In genomic region chrV:20147662-20148245, ce11 we compare ENCODE assay signal across 2 worm cellular contexts.
TF ChIP-seq lines count a peak whose summit lies in the region.

TSS of gene Y113G7A.13 (plus strand) at chrV:20148195.

TF ChIP-seq in whole organism, L1 larva, 84 proteins besides CTCF, POLR2A, EP300 and RAD21 (continued from another document):
- TF ChIP-seq irx-1 (tag; optimal IDR thresholded peaks at IDR 0.05; lab: Kevin White, UChicago) (no peak), lin-13 (GFP tag; optimal IDR thresholded peaks at IDR 0.05; lab: Kevin White, UChicago) (no peak), rnt-1 (tag; optimal IDR thresholded peaks at IDR 0.05; lab: Kevin White, UChicago) (no peak), lsy-2 (tag; optimal IDR thresholded peaks at IDR 0.05; lab: Kevin White, UChicago) (no peak), pqm-1 (tag; optimal IDR thresholded peaks at IDR 0.05; lab: Kevin White, UChicago) (peak; percentile 67), ceh-8 (GFP tag; optimal IDR thresholded peaks at IDR 0.05; lab: Kevin White, UChicago) (no peak), mef-2 (tag; optimal IDR thresholded peaks at IDR 0.05; lab: Kevin White, UChicago) (no peak)

TF ChIP-seq in whole organism, L4 larva, 104 proteins besides CTCF, POLR2A, EP300 and RAD21 (continued from another document):
- TF ChIP-seq lsy-2 (tag; optimal IDR thresholded peaks at IDR 0.05; lab: Kevin White, UChicago), result no peak
- TF ChIP-seq zip-11 (GFP tag; IDR thresholded peaks at IDR 0.05; lab: Robert Waterston, UW), result no peak
- TF ChIP-seq zip-2 (tag; optimal IDR thresholded peaks at IDR 0.05; lab: Kevin White, UChicago), result no peak
- no peak for TF ChIP-seq skn-1 (tag; optimal IDR thresholded peaks at IDR 0.05; lab: Kevin White, UChicago)
- no peak for TF ChIP-seq pha-4 (GFP tag; IDR thresholded peaks at IDR 0.05; lab: Robert Waterston, UW)
- TF ChIP-seq pha-4 (tag; optimal IDR thresholded peaks at IDR 0.05; lab: Kevin White, UChicago), result no peak
- no peak for TF ChIP-seq mxl-2 (GFP tag; conservative IDR thresholded peaks at IDR 0.05; lab: Robert Waterston, UW)
- no peak for TF ChIP-seq daf-19 (GFP tag; conservative IDR thresholded peaks at IDR 0.05; lab: Robert Waterston, UW)
- no peak for TF ChIP-seq nhr-6 (tag; optimal IDR thresholded peaks at IDR 0.05; lab: Kevin White, UChicago)
- TF ChIP-seq hmg-1.1 (GFP tag; IDR thresholded peaks at IDR 0.05; lab: Robert Waterston, UW), result no peak
- no peak for TF ChIP-seq fos-1 (tag; optimal IDR thresholded peaks at IDR 0.05; lab: Kevin White, UChicago)
- no peak for TF ChIP-seq aly-2 (tag; optimal IDR thresholded peaks at IDR 0.05; lab: Kevin White, UChicago)
- TF ChIP-seq lin-15B (tag; optimal IDR thresholded peaks at IDR 0.05; lab: Kevin White, UChicago), result no peak
- peak; percentile 58 for TF ChIP-seq dmd-6 (GFP tag; IDR thresholded peaks at IDR 0.05; lab: Robert Waterston, UW)
- no peak for TF ChIP-seq mep-1 (tag; optimal IDR thresholded peaks at IDR 0.05; lab: Kevin White, UChicago)
- TF ChIP-seq hlh-11 (tag; optimal IDR thresholded peaks at IDR 0.05; lab: Kevin White, UChicago), result peak; percentile 54
- TF ChIP-seq Y5F2A.4 (GFP tag; optimal IDR thresholded peaks at IDR 0.05; lab: Kevin White, UChicago), result no peak
- peak in 1 of 2 experiments; percentile 5 for TF ChIP-seq mdl-1 (tag; optimal IDR thresholded peaks at IDR 0.05; lab: Kevin White, UChicago)
- TF ChIP-seq ama-1 (optimal IDR thresholded peaks at IDR 0.05; lab: Kevin White, UChicago), result no peak
- no peak for TF ChIP-seq ceh-82 (tag; optimal IDR thresholded peaks at IDR 0.05; lab: Kevin White, UChicago)
- TF ChIP-seq lim-7 (GFP tag; IDR thresholded peaks at IDR 0.05; lab: Robert Waterston, UW), result no peak
- no peak for TF ChIP-seq zag-1 (tag; optimal IDR thresholded peaks at IDR 0.05; lab: Kevin White, UChicago)
- no peak for TF ChIP-seq nhr-41 (GFP tag; IDR thresholded peaks at IDR 0.05; lab: Robert Waterston, UW)
- TF ChIP-seq D1046.2 (GFP tag; IDR thresholded peaks at IDR 0.05; lab: Robert Waterston, UW), result no peak
- TF ChIP-seq saeg-2 (GFP tag; IDR thresholded peaks at IDR 0.05; lab: Robert Waterston, UW), result no peak
- no peak for TF ChIP-seq ctbp-1 (GFP tag; IDR thresholded peaks at IDR 0.05; lab: Robert Waterston, UW)
- TF ChIP-seq dve-1 (tag; optimal IDR thresholded peaks at IDR 0.05; lab: Kevin White, UChicago; ENCODE audit: insufficient read depth), result peak; percentile 80
- TF ChIP-seq ZK337.2 (GFP tag; IDR thresholded peaks at IDR 0.05; lab: Robert Waterston, UW), result no peak
- no peak for TF ChIP-seq daf-16 (GFP tag; optimal IDR thresholded peaks at IDR 0.05; lab: Kevin White, UChicago)
- TF ChIP-seq daf-16 (tag; optimal IDR thresholded peaks at IDR 0.05; lab: Kevin White, UChicago), result peak; percentile 72
- no peak for TF ChIP-seq nhr-237 (tag; optimal IDR thresholded peaks at IDR 0.05; lab: Kevin White, UChicago)
- TF ChIP-seq ztf-7 (tag; optimal IDR thresholded peaks at IDR 0.05; lab: Kevin White, UChicago), result no peak
- TF ChIP-seq hlh-30 (tag; optimal IDR thresholded peaks at IDR 0.05; lab: Kevin White, UChicago; ENCODE audit: insufficient read depth), result no peak
- no peak for TF ChIP-seq cey-2 (tag; optimal IDR thresholded peaks at IDR 0.05; lab: Kevin White, UChicago; ENCODE audit: borderline replicate concordance, insufficient read depth)
- no peak for TF ChIP-seq dmd-9 (GFP tag; IDR thresholded peaks at IDR 0.05; lab: Robert Waterston, UW)
- peak; percentile 77 for TF ChIP-seq nhr-77 (tag; optimal IDR thresholded peaks at IDR 0.05; lab: Kevin White, UChicago)
- peak; percentile 55; the same call in 1 of the 2 replicates for TF ChIP-seq lin-1 (GFP tag; IDR thresholded peaks at IDR 0.05; lab: Robert Waterston, UW)
- TF ChIP-seq ces-1 (GFP tag; optimal IDR thresholded peaks at IDR 0.05; lab: Kevin White, UChicago), result no peak
- no peak for TF ChIP-seq nhr-76 (tag; optimal IDR thresholded peaks at IDR 0.05; lab: Kevin White, UChicago)
- no peak for TF ChIP-seq lin-13 (GFP tag; optimal IDR thresholded peaks at IDR 0.05; lab: Kevin White, UChicago)
- TF ChIP-seq Y75B8A.6 (GFP tag; IDR thresholded peaks at IDR 0.05; lab: Robert Waterston, UW), result no peak
- no peak for TF ChIP-seq jun-1 (tag; optimal IDR thresholded peaks at IDR 0.05; lab: Kevin White, UChicago)
- TF ChIP-seq mes-2 (tag; optimal IDR thresholded peaks at IDR 0.05; lab: Kevin White, UChicago; ENCODE audit: poor library complexity, severe bottlenecking), result no peak
- no peak for TF ChIP-seq daf-8 (GFP tag; IDR thresholded peaks at IDR 0.05; lab: Robert Waterston, UW)
